Fruit fly (Drosophila melanogaster) whole organism, embryonic: ENCODE data around the gene hiro.
A peak's percentile ranks its signal among the peaks of the same experiment; 100 is the strongest.

ENCODE experiments used
- Adf1 ChIP-seq: fragments of 200-800 bp; sonication (Bioruptor generic); IDR thresholded peaks from 2 replicates; pipeline ENCODE4 v1.3.6; 2022; ENCODE audit warnings: missing biosample characterization, missing genetic modification characterization
- Bdp1 ChIP-seq: fragments of 200-800 bp; sonication (Bioruptor generic); optimal IDR thresholded peaks from 3 replicates; lab custom pipeline; 2016; ENCODE audit warnings: missing biosample characterization, missing genetic modification characterization
- CG10147 ChIP-seq: fragments of 200-800 bp; sonication (Bioruptor generic); optimal IDR thresholded peaks from 2 replicates; lab custom pipeline; 2019; ENCODE audit warnings: missing biosample characterization, mild to moderate bottlenecking, missing genetic modification characterization, moderate library complexity
- CG1024 ChIP-seq: fragments of 200-800 bp; sonication (Bioruptor generic); IDR thresholded peaks from 2 replicates; pipeline ENCODE4 v1.3.6; 2022; ENCODE audit warnings: missing biosample characterization, missing genetic modification characterization
- CG11695 ChIP-seq: fragments of 200-800 bp; sonication (Bioruptor generic); IDR thresholded peaks from 3 replicates; pipeline ENCODE4 v1.3.6; 2022; ENCODE audit warnings: missing biosample characterization, missing genetic modification characterization
- CG13287 ChIP-seq: fragments of 200-800 bp; sonication (Bioruptor generic); IDR thresholded peaks from 2 replicates; pipeline ENCODE4 v1.3.6; 2022; ENCODE audit warnings: missing biosample characterization, missing genetic modification characterization; ENCODE audit not compliant: partially characterized antibody
- CG15011 ChIP-seq: fragments of 200-800 bp; sonication (Bioruptor generic); optimal IDR thresholded peaks from 3 replicates; lab custom pipeline; 2018; ENCODE audit warnings: missing biosample characterization, mild to moderate bottlenecking, missing genetic modification characterization
- CG17186 ChIP-seq: fragments of 200-800 bp; sonication (Bioruptor generic); optimal IDR thresholded peaks from 3 replicates; lab custom pipeline; 2017; ENCODE audit warnings: missing biosample characterization, missing genetic modification reagents, missing genetic modification characterization
- CG31441 ChIP-seq: fragments of 200-800 bp; sonication (Bioruptor generic); IDR thresholded peaks from 2 replicates; pipeline ENCODE4 v1.3.6; 2022; ENCODE audit warnings: missing biosample characterization, missing genetic modification characterization
- CG42726 ChIP-seq: fragments of 200-800 bp; sonication (Bioruptor generic); IDR thresholded peaks from 2 replicates; pipeline ENCODE4 v1.3.6; 2022; ENCODE audit warnings: missing biosample characterization, missing genetic modification characterization; ENCODE audit not compliant: partially characterized antibody
- CG4282 ChIP-seq: fragments of 200-800 bp; sonication (Bioruptor generic); optimal IDR thresholded peaks from 2 replicates; lab custom pipeline; 2016; ENCODE audit warnings: missing biosample characterization, missing genetic modification characterization
- CG4854 ChIP-seq: fragments of 200-800 bp; sonication (Bioruptor generic); optimal IDR thresholded peaks from 2 replicates; lab custom pipeline; 2016; ENCODE audit warnings: missing biosample characterization, missing genetic modification characterization, inconsistent platforms
- CG6765 ChIP-seq: fragments of 200-800 bp; sonication (Bioruptor generic); optimal IDR thresholded peaks from 3 replicates; lab custom pipeline; 2017; ENCODE audit warnings: missing biosample characterization, mild to moderate bottlenecking, missing genetic modification characterization
- CG7556 ChIP-seq: fragments of 200-800 bp; sonication (Bioruptor generic); optimal IDR thresholded peaks from 2 replicates; lab custom pipeline; 2017; ENCODE audit warnings: missing biosample characterization, mild to moderate bottlenecking, missing genetic modification characterization
- CG7839 ChIP-seq: fragments of 200-800 bp; sonication (Bioruptor generic); optimal IDR thresholded peaks from 3 replicates; lab custom pipeline; 2018; ENCODE audit warnings: missing biosample characterization, mild to moderate bottlenecking, missing genetic modification characterization, moderate library complexity
- CG7987 ChIP-seq: fragments of 200-800 bp; sonication (Bioruptor generic); optimal IDR thresholded peaks from 2 replicates; lab custom pipeline; 2018; ENCODE audit warnings: missing biosample characterization, mild to moderate bottlenecking, missing genetic modification characterization, moderate library complexity
- CG8765 ChIP-seq: fragments of 200-800 bp; sonication (Bioruptor generic); IDR thresholded peaks from 2 replicates; pipeline ENCODE4 v1.3.6; 2022; ENCODE audit warnings: missing biosample characterization, missing genetic modification characterization
- CG9727 ChIP-seq: fragments of 200-800 bp; sonication (Bioruptor generic); optimal IDR thresholded peaks from 3 replicates; lab custom pipeline; 2017; ENCODE audit warnings: missing biosample characterization, mild to moderate bottlenecking, missing genetic modification characterization
- D19A ChIP-seq: fragments of 200-800 bp; optimal IDR thresholded peaks from 3 replicates; lab custom pipeline; 2019; ENCODE audit warnings: missing biosample characterization, mild to moderate bottlenecking, missing genetic modification characterization, moderate library complexity
- Dbx ChIP-seq: fragments of 200-800 bp; sonication (Bioruptor generic); IDR thresholded peaks from 3 replicates; pipeline ENCODE4 v1.3.6; 2022; ENCODE audit warnings: missing biosample characterization, missing genetic modification characterization
- Dek ChIP-seq: fragments of 200-800 bp; sonication (Bioruptor generic); optimal IDR thresholded peaks from 3 replicates; lab custom pipeline; 2019; ENCODE audit warnings: missing biosample characterization, mild to moderate bottlenecking, missing genetic modification characterization, moderate library complexity
- Dip2 ChIP-seq: fragments of 200-800 bp; sonication (Bioruptor generic); IDR thresholded peaks from 2 replicates; pipeline ENCODE4 v1.3.6; 2022; ENCODE audit warnings: missing biosample characterization, missing genetic modification characterization
- Dp ChIP-seq: fragments of 200-800 bp; sonication (Bioruptor generic); optimal IDR thresholded peaks from 2 replicates; lab custom pipeline; 2018; ENCODE audit warnings: missing biosample characterization, mild to moderate bottlenecking, missing genetic modification characterization, moderate library complexity
- Fer3 ChIP-seq: fragments of 200-800 bp; sonication (Bioruptor generic); optimal IDR thresholded peaks from 2 replicates; lab custom pipeline; 2018; ENCODE audit warnings: missing biosample characterization, mild to moderate bottlenecking, missing genetic modification characterization, moderate library complexity
- HLH3B ChIP-seq: fragments of 200-800 bp; sonication (Bioruptor generic); IDR thresholded peaks from 2 replicates; pipeline ENCODE4 v1.3.6; 2022; ENCODE audit warnings: missing biosample characterization, missing genetic modification characterization
- Hand ChIP-seq: fragments of 200-800 bp; sonication (Bioruptor generic); optimal IDR thresholded peaks from 2 replicates; lab custom pipeline; 2017; ENCODE audit warnings: mild to moderate bottlenecking, missing biosample characterization, missing genetic modification reagents, missing genetic modification characterization
- HmgD ChIP-seq: fragments of 200-800 bp; sonication (Bioruptor generic); optimal IDR thresholded peaks from 3 replicates; lab custom pipeline; 2016; ENCODE audit warnings: missing biosample characterization, missing genetic modification characterization
- Mad ChIP-seq: fragments of 200-800 bp; sonication (Bioruptor generic); optimal IDR thresholded peaks from 2 replicates; lab custom pipeline; 2016; ENCODE audit warnings: missing biosample characterization, missing genetic modification characterization
- Nf-YB ChIP-seq: fragments of 200-800 bp; sonication (Bioruptor generic); optimal IDR thresholded peaks from 3 replicates; lab custom pipeline; 2019; ENCODE audit warnings: missing biosample characterization, mild to moderate bottlenecking, missing genetic modification characterization, moderate library complexity
- Sox102F ChIP-seq: fragments of 200-800 bp; sonication (Bioruptor generic); optimal IDR thresholded peaks from 2 replicates; lab custom pipeline; 2018; ENCODE audit warnings: missing biosample characterization, mild to moderate bottlenecking, missing genetic modification characterization, moderate library complexity
- YL-1 ChIP-seq: fragments of 200-800 bp; sonication (Bioruptor generic); optimal IDR thresholded peaks from 3 replicates; lab custom pipeline; 2017; ENCODE audit warnings: missing biosample characterization, mild to moderate bottlenecking, missing genetic modification characterization
- bcd ChIP-seq: fragments of 200-800 bp; sonication (Bioruptor generic); optimal IDR thresholded peaks from 2 replicates; lab custom pipeline; 2017; ENCODE audit warnings: missing biosample characterization, mild to moderate bottlenecking, missing genetic modification characterization
- cato ChIP-seq: fragments of 200-800 bp; sonication (Bioruptor generic); optimal IDR thresholded peaks from 2 replicates; lab custom pipeline; 2016; ENCODE audit warnings: missing biosample characterization, missing genetic modification characterization, borderline replicate concordance
- corto ChIP-seq: fragments of 200-800 bp; sonication (Bioruptor generic); optimal IDR thresholded peaks from 2 replicates; lab custom pipeline; 2016; ENCODE audit warnings: missing biosample characterization, mild to moderate bottlenecking, missing genetic modification characterization, moderate library complexity
- cwo ChIP-seq: fragments of 200-800 bp; sonication (Bioruptor generic); optimal IDR thresholded peaks from 3 replicates; lab custom pipeline; 2017; ENCODE audit warnings: missing biosample characterization, missing genetic modification characterization, mild to moderate bottlenecking, moderate library complexity, missing genetic modification reagents
- exex ChIP-seq: fragments of 200-800 bp; sonication (Bioruptor generic); optimal IDR thresholded peaks from 4 replicates; lab custom pipeline; 2018; ENCODE audit warnings: missing biosample characterization, mild to moderate bottlenecking, missing genetic modification characterization, moderate library complexity
- grau ChIP-seq: fragments of 200-800 bp; optimal IDR thresholded peaks from 3 replicates; lab custom pipeline; 2019; ENCODE audit warnings: missing biosample characterization, mild to moderate bottlenecking, missing genetic modification characterization, moderate library complexity
- ham ChIP-seq: fragments of 200-800 bp; sonication (Bioruptor generic); IDR thresholded peaks from 2 replicates; pipeline ENCODE4 v1.3.6; 2022; ENCODE audit warnings: missing biosample characterization, missing genetic modification characterization
- mld ChIP-seq: fragments of 200-800 bp; sonication (Bioruptor generic); IDR thresholded peaks from 3 replicates; pipeline ENCODE4 v1.3.6; 2022; ENCODE audit warnings: missing biosample characterization, missing genetic modification characterization; ENCODE audit not compliant: partially characterized antibody
- nmo ChIP-seq: fragments of 200-800 bp; sonication (Bioruptor generic); optimal IDR thresholded peaks from 2 replicates; lab custom pipeline; 2018; ENCODE audit warnings: missing biosample characterization, mild to moderate bottlenecking, missing genetic modification characterization, moderate library complexity
- pb ChIP-seq: fragments of 200-800 bp; sonication (Bioruptor generic); optimal IDR thresholded peaks from 3 replicates; lab custom pipeline; 2016; ENCODE audit warnings: missing biosample characterization, missing genetic modification characterization
- salm ChIP-seq: fragments of 200-800 bp; sonication (Bioruptor generic); optimal IDR thresholded peaks from 2 replicates; lab custom pipeline; 2018; ENCODE audit warnings: missing biosample characterization, mild to moderate bottlenecking, missing genetic modification characterization
- sna ChIP-seq: fragments of 200-800 bp; sonication (Bioruptor generic); IDR thresholded peaks from 2 replicates; pipeline ENCODE4 v1.3.6; 2022; ENCODE audit warnings: missing biosample characterization, missing genetic modification characterization; ENCODE audit not compliant: partially characterized antibody
- sob ChIP-seq: fragments of 200-800 bp; sonication (Bioruptor generic); IDR thresholded peaks from 2 replicates; pipeline ENCODE4 v1.3.6; 2022; ENCODE audit warnings: missing biosample characterization, missing genetic modification characterization
- tap ChIP-seq: fragments of 200-800 bp; optimal IDR thresholded peaks from 3 replicates; lab custom pipeline; 2019; ENCODE audit warnings: missing biosample characterization, mild to moderate bottlenecking, missing genetic modification characterization, moderate library complexity
- ttk ChIP-seq: fragments of 200-800 bp; sonication (Bioruptor generic); IDR thresholded peaks from 2 replicates; pipeline ENCODE4 v2.1.2; 2022; ENCODE audit warnings: missing biosample characterization, missing genetic modification characterization
- tx ChIP-seq: fragments of 200-800 bp; sonication (Bioruptor generic); optimal IDR thresholded peaks from 2 replicates; lab custom pipeline; 2016; ENCODE audit warnings: missing biosample characterization, missing genetic modification characterization
- z ChIP-seq: fragments of 200-800 bp; sonication (Bioruptor generic); IDR thresholded peaks from 3 replicates; pipeline ENCODE4 v1.3.6; 2022; ENCODE audit warnings: missing biosample characterization, missing genetic modification characterization
- zfh2 ChIP-seq: fragments of 200-800 bp; sonication (Bioruptor generic); optimal IDR thresholded peaks from 2 replicates; lab custom pipeline; 2016; ENCODE audit warnings: missing biosample characterization, missing genetic modification characterization

Gene hiro

dm6 chr3L:696404-697054 lies 8.8 kb upstream of the hiro start (continued):
- TF ChIP-seq cwo (GFP tag; lab: Kevin White, UChicago) (peak; percentile 93), Dek (tag; lab: Kevin White, UChicago) (peak; percentile 93), Sox102F (GFP tag; lab: Kevin White, UChicago) (peak; percentile 94), Dp (peak; percentile 12), CG15011 (GFP tag; lab: Kevin White, UChicago) (peak; percentile 93), CG4854 (GFP tag; lab: Kevin White, UChicago) (peak; percentile 81), CG4282 (no peak), CG17186 (GFP tag; lab: Kevin White, UChicago) (peak; percentile 80), mld (no peak), tx (peak; percentile 26), CG6765 (peak; percentile 91), sna (GFP tag; lab: Robert Waterston, UW) (no peak), CG1024 (GFP tag; lab: Robert Waterston, UW) (peak; percentile 92), cato (GFP tag; lab: Kevin White, UChicago) (peak; percentile 84), salm (peak; percentile 95), exex (tag; lab: Kevin White, UChicago) (peak; percentile 70), CG13287 (no peak), grau (tag; lab: Kevin White, UChicago) (peak; percentile 95), ttk (GFP tag; lab: Robert Waterston, UW) (peak; percentile 95), Bdp1 (peak; percentile 67), Nf-YB (GFP tag; lab: Kevin White, UChicago) (peak; percentile 85), CG7556 (GFP tag; lab: Kevin White, UChicago) (peak; percentile 96), z (GFP tag; lab: Robert Waterston, UW) (peak; percentile 30; the same call in 1 of the 3 replicates), pb (GFP tag; lab: Kevin White, UChicago) (peak; percentile 19), HLH3B (GFP tag; lab: Robert Waterston, UW) (peak; percentile 96), CG11695 (GFP tag; lab: Robert Waterston, UW) (peak; percentile 98), CG9727 (GFP tag; lab: Kevin White, UChicago) (peak; percentile 98), Dbx (GFP tag; lab: Robert Waterston, UW) (peak; percentile 94), CG31441 (GFP tag; lab: Robert Waterston, UW) (peak; percentile 99), tap (peak; percentile 96), Dip2 (GFP tag; lab: Robert Waterston, UW) (peak; percentile 35; the same call in 1 of the 2 replicates), Hand (GFP tag; lab: Kevin White, UChicago) (peak; percentile 93), Fer3 (tag; lab: Kevin White, UChicago) (peak; percentile 96), sob (GFP tag; lab: Robert Waterston, UW) (peak; percentile 95), ham (GFP tag; lab: Robert Waterston, UW) (peak; percentile 79), bcd (GFP tag; lab: Kevin White, UChicago) (peak; percentile 95), nmo (GFP tag; lab: Kevin White, UChicago) (peak; percentile 97), Adf1 (peak; percentile 48), CG10147 (peak; percentile 94), CG8765 (GFP tag; lab: Robert Waterston, UW) (peak; percentile 96), corto (GFP tag; lab: Kevin White, UChicago) (peak; percentile 88), HmgD (GFP tag; lab: Kevin White, UChicago) (no peak), CG7839 (peak; percentile 97), Mad (GFP tag; lab: Kevin White, UChicago) (peak; percentile 87), D19A (tag; lab: Kevin White, UChicago) (peak; percentile 94), YL-1 (peak; percentile 90), CG42726 (GFP tag; lab: Robert Waterston, UW) (no peak), zfh2 (GFP tag; lab: Kevin White, UChicago) (peak; percentile 36), CG7987 (GFP tag; lab: Kevin White, UChicago) (peak; percentile 91)
